Worm (Caenorhabditis elegans) whole organism, late embryonic: ENCODE results near the gene siah-1.

Experiments
- K02D7.2 ChIP-seq: sonication (generic microtip); optimal IDR thresholded peaks from 2 replicates; lab custom pipeline; 2017; ENCODE audit warnings: mild to moderate bottlenecking, missing genetic modification characterization, missing compliant biosample characterization
- K09A11.1 ChIP-seq: sonication (generic microtip); optimal IDR thresholded peaks from 2 replicates; lab custom pipeline; 2017; ENCODE audit warnings: antibody characterized with exemption, mild to moderate bottlenecking, missing genetic modification characterization, missing compliant biosample characterization; ENCODE audit not compliant: insufficient read depth
- ama-1 ChIP-seq: fragments of 150-350 bp; optimal IDR thresholded peaks from 2 replicates; lab custom pipeline; 2014
- ceh-18 ChIP-seq: sonication (generic microtip); optimal IDR thresholded peaks from 2 replicates; lab custom pipeline; 2016; ENCODE audit warnings: missing genetic modification characterization, missing compliant biosample characterization
- ceh-19 ChIP-seq: fragments of 200-800 bp; sonication (Bioruptor generic); optimal IDR thresholded peaks from 2 replicates; lab custom pipeline; 2018; ENCODE audit warnings: mild to moderate bottlenecking, missing genetic modification characterization, missing compliant biosample characterization
- ceh-2 ChIP-seq: sonication (generic microtip); optimal IDR thresholded peaks from 2 replicates; lab custom pipeline; 2016; ENCODE audit warnings: missing genotype, missing genetic modification characterization, missing compliant biosample characterization
- ceh-22 ChIP-seq: sonication (generic microtip); optimal IDR thresholded peaks from 2 replicates; lab custom pipeline; 2017; ENCODE audit warnings: missing biosample characterization, missing genetic modification characterization
- ceh-24 ChIP-seq: sonication (generic microtip); optimal IDR thresholded peaks from 2 replicates; lab custom pipeline; 2016; ENCODE audit warnings: mild to moderate bottlenecking, missing genetic modification characterization, missing compliant biosample characterization
- ceh-31 ChIP-seq: sonication (generic microtip); optimal IDR thresholded peaks from 2 replicates; lab custom pipeline; 2016; ENCODE audit warnings: missing genetic modification characterization, missing compliant biosample characterization
- ceh-34 ChIP-seq: sonication (generic microtip); optimal IDR thresholded peaks from 2 replicates; lab custom pipeline; 2016; ENCODE audit warnings: mild to moderate bottlenecking, missing genetic modification characterization, missing compliant biosample characterization
- ceh-48 ChIP-seq: sonication (generic microtip); optimal IDR thresholded peaks from 2 replicates; lab custom pipeline; 2016; ENCODE audit warnings: missing genetic modification characterization, inconsistent platforms, missing compliant biosample characterization
- ceh-9 ChIP-seq: sonication (generic microtip); optimal IDR thresholded peaks from 2 replicates; lab custom pipeline; 2016; ENCODE audit warnings: mild to moderate bottlenecking, missing genetic modification characterization, inconsistent platforms, missing compliant biosample characterization
- dve-1 ChIP-seq: sonication (generic microtip); optimal IDR thresholded peaks from 2 replicates; lab custom pipeline; 2017; ENCODE audit warnings: antibody characterized with exemption, mild to moderate bottlenecking, missing genetic modification characterization, missing compliant biosample characterization
- fax-1 ChIP-seq: sonication (generic microtip); optimal IDR thresholded peaks from 2 replicates; lab custom pipeline; 2016; ENCODE audit warnings: missing genotype, missing genetic modification characterization, missing compliant biosample characterization
- fkh-6 ChIP-seq: sonication (generic microtip); optimal IDR thresholded peaks from 2 replicates; lab custom pipeline; 2016; ENCODE audit warnings: missing genetic modification characterization, missing compliant biosample characterization
- hlh-30 ChIP-seq: sonication (generic microtip); optimal IDR thresholded peaks from 2 replicates; lab custom pipeline; 2017; ENCODE audit warnings: antibody characterized with exemption, missing genetic modification characterization, missing compliant biosample characterization; ENCODE audit not compliant: insufficient read depth
- hlh-6 ChIP-seq: sonication (generic microtip); optimal IDR thresholded peaks from 2 replicates; lab custom pipeline; 2016; ENCODE audit warnings: missing genotype, missing genetic modification characterization, missing compliant biosample characterization
- lim-6 ChIP-seq: sonication (generic microtip); optimal IDR thresholded peaks from 2 replicates; lab custom pipeline; 2016; ENCODE audit warnings: missing genetic modification characterization, missing compliant biosample characterization
- madf-2 ChIP-seq: sonication (generic microtip); optimal IDR thresholded peaks from 2 replicates; lab custom pipeline; 2017; ENCODE audit warnings: missing genetic modification characterization, missing compliant biosample characterization
- mec-3 ChIP-seq: sonication (generic microtip); optimal IDR thresholded peaks from 2 replicates; lab custom pipeline; 2016; ENCODE audit warnings: borderline replicate concordance, missing genetic modification characterization, missing compliant biosample characterization
- nfya-1 ChIP-seq: sonication (generic microtip); optimal IDR thresholded peaks from 2 replicates; lab custom pipeline; 2017; ENCODE audit warnings: missing genetic modification characterization, mild to moderate bottlenecking, missing compliant biosample characterization, antibody characterized with exemption, moderate library complexity
- odd-2 ChIP-seq: sonication (generic microtip); optimal IDR thresholded peaks from 2 replicates; lab custom pipeline; 2017; ENCODE audit warnings: antibody characterized with exemption, mild to moderate bottlenecking, missing genetic modification characterization, missing compliant biosample characterization
- pax-1 ChIP-seq: fragments of 150-350 bp; optimal IDR thresholded peaks from 2 replicates; lab custom pipeline; 2014; ENCODE audit warnings: missing biosample characterization, missing genetic modification characterization
- ref-2 ChIP-seq: sonication (generic microtip); optimal IDR thresholded peaks from 2 replicates; lab custom pipeline; 2016; ENCODE audit warnings: missing genetic modification characterization, missing compliant biosample characterization
- rnt-1 ChIP-seq: sonication (generic microtip); optimal IDR thresholded peaks from 2 replicates; lab custom pipeline; 2016; ENCODE audit warnings: missing genetic modification characterization, missing compliant biosample characterization
- sdc-2 ChIP-seq: sonication (generic microtip); optimal IDR thresholded peaks from 2 replicates; lab custom pipeline; 2016; ENCODE audit warnings: missing genotype, missing genetic modification characterization, missing compliant biosample characterization
- tbx-2 ChIP-seq: sonication (generic microtip); optimal IDR thresholded peaks from 2 replicates; lab custom pipeline; 2016; ENCODE audit warnings: missing genetic modification characterization, missing compliant biosample characterization
- unc-3 ChIP-seq, 2 experiments: fragments of 200-800 bp in 1 of 2; sonication (Bioruptor generic) in 1 of 2; sonication (generic microtip) in 1 of 2; conservative IDR thresholded peaks in 1 of 2; optimal IDR thresholded peaks in 1 of 2; 2 replicates each; pipeline versions ENCODE4 v1.3.6 to Lab custom; 2016 to 2022; ENCODE audit warnings: missing compliant biosample characterization in 2 of 2, missing genetic modification characterization in 2 of 2, missing genetic modification reagents in 1 of 2
- unc-42 ChIP-seq: sonication (generic microtip); optimal IDR thresholded peaks from 2 replicates; lab custom pipeline; 2016; ENCODE audit warnings: missing genotype, missing genetic modification characterization, missing compliant biosample characterization
- unc-55 ChIP-seq: sonication (generic microtip); optimal IDR thresholded peaks from 2 replicates; lab custom pipeline; 2017; ENCODE audit warnings: missing biosample characterization, missing genetic modification reagents, missing genetic modification characterization

siah-1 gene

ce11 chrIV:3736244-3736643 lies 7.6 kb upstream of the siah-1 start:
- TF ChIP-seq ceh-9 (tag; lab: Kevin White, UChicago) = no peak
- TF ChIP-seq, all 69 proteins: peak for 0

ce11 chrIV:3738655-3739403 lies 5.0 kb upstream of the siah-1 start, which contains the start of gene nape-2:
TSS of gene nape-2 (minus strand) at chrIV:3738925.
- TF ChIP-seq ceh-31 (tag; lab: Kevin White, UChicago) = peak; percentile 3
- TF ChIP-seq fkh-6 (tag; lab: Kevin White, UChicago) = no peak
- peak; percentile 34 for TF ChIP-seq ceh-48 (tag; lab: Kevin White, UChicago)

DNA sequence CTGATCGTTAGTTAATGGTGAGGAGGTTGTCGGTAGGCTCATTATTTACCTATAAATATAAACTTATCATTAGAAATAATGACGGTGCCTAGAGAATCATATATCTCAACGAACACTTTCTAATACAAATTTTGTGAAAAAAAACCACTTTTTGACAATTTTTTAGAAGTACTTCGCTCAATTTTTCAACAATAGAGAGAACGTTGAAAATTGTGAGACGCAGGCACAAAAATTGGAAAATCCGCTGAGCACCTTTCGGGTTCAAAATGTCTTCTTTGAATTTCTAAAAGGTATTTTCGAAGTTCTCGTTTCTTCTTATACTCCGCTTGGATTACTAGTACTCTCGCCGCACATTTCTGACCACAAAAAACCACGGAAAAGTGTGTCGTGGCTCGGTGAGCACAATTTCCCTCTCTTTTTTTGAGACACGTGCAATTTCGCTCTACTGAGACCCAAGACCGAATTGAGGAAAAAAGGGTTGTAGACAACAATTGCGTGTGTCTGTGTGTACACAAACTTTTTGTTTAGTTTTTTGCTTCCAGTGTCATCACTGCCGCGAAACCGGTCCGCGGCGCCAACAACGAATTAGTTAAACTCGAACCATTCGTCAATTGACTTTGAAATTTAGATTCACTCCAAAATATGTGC lies 2.9 kb upstream of the siah-1 start, which contains the start of gene nape-1:
TSS of gene nape-1 (minus strand) at position 51 of the 648 bp plus-strand sequence.
- TF ChIP-seq K02D7.2 (tag; lab: Kevin White, UChicago) (no peak), hlh-6 (no peak), ceh-18 (tag; lab: Kevin White, UChicago) (peak; percentile 40), lim-6 (no peak), unc-3 (GFP tag; conservative IDR thresholded peaks at IDR 0.05; lab: Robert Waterston, UW) (no peak), unc-3 (tag; optimal IDR thresholded peaks at IDR 0.05; lab: Kevin White, UChicago) (no peak), odd-2 (tag; lab: Kevin White, UChicago) (no peak), hlh-30 (tag; lab: Kevin White, UChicago) (no peak), ama-1 (no peak)
- TF ChIP-seq, all 69 proteins: peak for 1

DNA sequence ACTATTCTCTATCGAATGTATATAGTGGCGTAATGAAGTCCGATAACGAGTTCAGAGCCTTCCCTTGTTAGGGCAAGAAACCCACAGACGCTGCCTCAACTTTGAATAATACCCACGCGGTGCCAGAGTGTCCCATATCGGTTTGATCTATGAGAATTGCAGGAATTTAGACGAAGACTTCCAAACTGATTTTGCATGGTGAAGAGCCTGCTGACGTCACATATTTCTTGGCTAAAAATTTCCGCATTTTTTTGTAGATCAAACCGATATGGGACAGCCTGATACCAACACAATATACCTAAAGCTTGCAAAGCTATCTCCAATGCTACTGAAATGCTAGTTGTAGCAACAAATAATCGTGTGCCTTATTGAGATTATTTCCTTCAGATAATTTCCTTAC lies 2.0 kb upstream of the siah-1 start:
- TF ChIP-seq K09A11.1 (tag; lab: Kevin White, UChicago) = no peak

DNA sequence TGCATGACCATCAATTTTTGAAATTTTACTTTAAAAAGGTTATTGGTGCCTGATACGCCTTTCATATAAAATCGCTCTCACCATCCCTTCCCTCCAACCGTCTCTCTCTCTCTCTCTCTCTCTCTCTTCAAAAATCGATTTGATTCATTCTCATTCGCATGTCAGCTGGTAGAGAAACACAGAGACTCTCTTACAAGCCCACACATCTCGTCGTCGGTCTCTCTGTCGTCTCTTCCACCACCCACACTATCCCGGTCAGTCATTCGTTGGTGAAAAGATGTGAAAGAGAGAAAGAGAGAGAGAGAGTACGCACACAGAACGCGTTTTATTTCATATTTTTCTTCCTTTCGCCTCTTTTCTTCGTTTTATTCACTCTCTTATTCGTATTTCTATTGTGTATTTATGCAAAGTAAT lies 1.4 kb upstream of the siah-1 start:
- TF ChIP-seq ceh-2 (tag; lab: Kevin White, UChicago) (peak; percentile 42), dve-1 (tag; lab: Kevin White, UChicago) (peak; percentile 47), madf-2 (tag; lab: Kevin White, UChicago) (no peak), ceh-31 (tag; lab: Kevin White, UChicago) (peak; percentile 72), rnt-1 (peak; percentile 14), ceh-18 (tag; lab: Kevin White, UChicago) (peak; percentile 78), pax-1 (peak; percentile 39), mec-3 (tag; lab: Kevin White, UChicago) (no peak), tbx-2 (tag; lab: Kevin White, UChicago) (peak; percentile 64), ceh-34 (tag; lab: Kevin White, UChicago) (peak; percentile 48), unc-42 (tag; lab: Kevin White, UChicago) (peak; percentile 60), hlh-30 (tag; lab: Kevin White, UChicago) (peak; percentile 95), nfya-1 (tag; lab: Kevin White, UChicago) (peak; percentile 94), ceh-19 (GFP tag; lab: Kevin White, UChicago) (peak; percentile 32), unc-55 (GFP tag; lab: Kevin White, UChicago) (peak; percentile 95), ceh-24 (tag; lab: Kevin White, UChicago) (no peak), fax-1 (tag; lab: Kevin White, UChicago) (no peak), ceh-22 (tag; lab: Kevin White, UChicago) (no peak), sdc-2 (tag; lab: Kevin White, UChicago) (peak; percentile 11), ceh-48 (tag; lab: Kevin White, UChicago) (peak; percentile 87), K09A11.1 (tag; lab: Kevin White, UChicago) (peak; percentile 52), ref-2 (tag; lab: Kevin White, UChicago) (peak; percentile 26)
